Fruit fly (Drosophila melanogaster): Measurements from ENCODE around the gene LysP.
"Not testable (repeated sequence)": the region's sequence is repeated elsewhere in the genome, so short reads cannot be mapped to it uniquely, and the experiment has no call there.

The LysP gene

dm6 chr3L:1218596-1218995 is at the start of gene LysP:
LysP (minus strand) TSS chr3L:1218696.
- TF ChIP-seq CG17801 (GFP tag; optimal IDR thresholded peaks at IDR 0.05; ENCODE audit: partially characterized antibody): no peak

dm6 chr3L:1265423-1266002 is 47.0 kb upstream of the LysP start:
- no peak for TF ChIP-seq CG17801 (GFP tag; optimal IDR thresholded peaks at IDR 0.05; ENCODE audit: partially characterized antibody)

- no peak for TF ChIP-seq CG17801 (GFP tag; optimal IDR thresholded peaks at IDR 0.05; ENCODE audit: partially characterized antibody)
These were observed 46.5 kb upstream of the LysP start for dm6 chr3L:1264998-1265397.

- no peak for TF ChIP-seq CG17801 (GFP tag; optimal IDR thresholded peaks at IDR 0.05; ENCODE audit: partially characterized antibody)
These were observed 40.1 kb upstream of the LysP start for dm6 chr3L:1258547-1258946.

dm6 chr3L:1256061-1256780 is 37.7 kb upstream of the LysP start, which contains the start of gene tfc:
tfc (plus strand) TSS chr3L:1256449.
- TF ChIP-seq CG17801 (GFP tag; optimal IDR thresholded peaks at IDR 0.05; ENCODE audit: partially characterized antibody): no peak

dm6 chr3L:1251712-1252111 is 33.2 kb upstream of the LysP start, which contains the start of the genes CG9130 and CG9133:
CG9130 (plus strand) TSS chr3L:1252012.
CG9133 (plus strand) TSS chr3L:1252012.
- no peak for TF ChIP-seq CG17801 (GFP tag; optimal IDR thresholded peaks at IDR 0.05; ENCODE audit: partially characterized antibody)

- TF ChIP-seq CG17801 (GFP tag; optimal IDR thresholded peaks at IDR 0.05; ENCODE audit: partially characterized antibody): no peak
These were observed 31.9 kb upstream of the LysP start, which contains the start of gene Bfc for dm6 chr3L:1250396-1250795. Bfc (plus strand) TSS chr3L:1250696.

- TF ChIP-seq CG17801 (GFP tag; optimal IDR thresholded peaks at IDR 0.05; ENCODE audit: partially characterized antibody): no peak
These were observed 29.3 kb upstream of the LysP start, which contains the start of the genes Psf1 and Sac1 for dm6 chr3L:1247627-1248295. Psf1 (minus strand) TSS chr3L:1247677. Sac1 (plus strand) TSS chr3L:1247817.

dm6 chr3L:1246823-1247222 is 28.3 kb upstream of the LysP start, which contains the start of gene CG32318:
CG32318 (minus strand) TSS chr3L:1246923.
- TF ChIP-seq CG17801 (GFP tag; optimal IDR thresholded peaks at IDR 0.05; ENCODE audit: partially characterized antibody): not testable (repeated sequence)

- not testable (repeated sequence) for TF ChIP-seq CG17801 (GFP tag; optimal IDR thresholded peaks at IDR 0.05; ENCODE audit: partially characterized antibody)
These were observed 27.3 kb upstream of the LysP start, which contains the start of gene Klp61F for dm6 chr3L:1245810-1246209. Klp61F (minus strand) TSS chr3L:1245910.

- no peak for TF ChIP-seq CG17801 (GFP tag; optimal IDR thresholded peaks at IDR 0.05; ENCODE audit: partially characterized antibody)
These were observed 19.7 kb upstream of the LysP start, which contains the start of gene CG9192 for dm6 chr3L:1238219-1238618. CG9192 (minus strand) TSS chr3L:1238319.

dm6 chr3L:1235426-1235825 is 16.9 kb upstream of the LysP start, which contains the start of gene galene:
galene (plus strand) TSS chr3L:1235726.
- no peak for TF ChIP-seq CG17801 (GFP tag; optimal IDR thresholded peaks at IDR 0.05; ENCODE audit: partially characterized antibody)

dm6 chr3L:1233830-1234229 is 15.3 kb upstream of the LysP start, which contains the start of gene CG33966:
CG33966 (plus strand) TSS chr3L:1234130.
- TF ChIP-seq CG17801 (GFP tag; optimal IDR thresholded peaks at IDR 0.05; ENCODE audit: partially characterized antibody): no peak

- TF ChIP-seq CG17801 (GFP tag; optimal IDR thresholded peaks at IDR 0.05; ENCODE audit: partially characterized antibody): no peak
These were observed 14.1 kb upstream of the LysP start, which contains the start of gene CG33965 for dm6 chr3L:1232582-1232981. CG33965 (plus strand) TSS chr3L:1232882.

dm6 chr3L:1227303-1227797 is 8.9 kb upstream of the LysP start, which contains the start of gene LysS:
LysS (plus strand) TSS chr3L:1227747.
- no peak for TF ChIP-seq CG17801 (GFP tag; optimal IDR thresholded peaks at IDR 0.05; ENCODE audit: partially characterized antibody)

Measured in ovary, adult (tissue).